Worm (Caenorhabditis elegans) whole organism, L2 larva: ENCODE results near the gene F21G4.6.

ENCODE experiments used
- aly-2 ChIP-seq: fragments of 150-350 bp; optimal IDR thresholded peaks from 2 replicates; lab custom pipeline; 2014; ENCODE audit warnings: missing biosample characterization, missing genetic modification characterization
- ama-1 ChIP-seq: fragments of 150-350 bp; optimal IDR thresholded peaks from 2 replicates; lab custom pipeline; 2018; ENCODE audit warnings: inconsistent platforms
- blmp-1 ChIP-seq: sonication (generic microtip); optimal IDR thresholded peaks from 2 replicates; lab custom pipeline; 2017; ENCODE audit warnings: missing genetic modification characterization, mild to moderate bottlenecking, missing compliant biosample characterization, antibody characterized with exemption, moderate library complexity; ENCODE audit not compliant: insufficient read depth
- ceh-16 ChIP-seq: fragments of 150-350 bp; optimal IDR thresholded peaks from 2 replicates; lab custom pipeline; 2014; ENCODE audit warnings: missing biosample characterization, missing genetic modification characterization
- nhr-11 ChIP-seq: fragments of 150-350 bp; optimal IDR thresholded peaks from 2 replicates; lab custom pipeline; 2014; ENCODE audit warnings: missing biosample characterization, missing genetic modification characterization
- skn-1 ChIP-seq: sonication (generic microtip); optimal IDR thresholded peaks from 2 replicates; lab custom pipeline; 2017; ENCODE audit warnings: missing biosample characterization, missing genetic modification characterization
- unc-39 ChIP-seq: fragments of 150-350 bp; optimal IDR thresholded peaks from 2 replicates; lab custom pipeline; 2014; ENCODE audit warnings: missing biosample characterization, missing genetic modification characterization

- no peak for TF ChIP-seq unc-39
- no peak for TF ChIP-seq skn-1 (tag; lab: Kevin White, UChicago)
- TF ChIP-seq blmp-1 (tag; lab: Kevin White, UChicago) = no peak
- TF ChIP-seq aly-2 (tag; lab: Kevin White, UChicago) = no peak
- TF ChIP-seq nhr-11 (tag; lab: Kevin White, UChicago) = no peak
- no peak for TF ChIP-seq ama-1 (lab: Kevin White, UChicago)
- TF ChIP-seq ceh-16 (tag; lab: Kevin White, UChicago) = no peak
Measured at ce11 chrX:9956052-9956451, 38.8 kb upstream of the F21G4.6 start.
